Worm (Caenorhabditis elegans): ENCODE results near the gene unc-8.

Gene unc-8

ce11 chrIV:7175346-7175745 is 21.6 kb upstream of the unc-8 start, which contains the start of gene C42D4.19:
TSS of gene C42D4.19 (plus strand) at chrIV:7175646.
- no peak for TF ChIP-seq dao-5 (tag; optimal IDR thresholded peaks at IDR 0.05)
- no peak for TF ChIP-seq him-1 (tag; optimal IDR thresholded peaks at IDR 0.05)
- TF ChIP-seq W03F9.2 (tag; optimal IDR thresholded peaks at IDR 0.05): no peak

ce11 chrIV:7176887-7177286 is 20.1 kb upstream of the unc-8 start, which contains the start of gene str-44:
TSS of gene str-44 (plus strand) at chrIV:7177187.
- no peak for TF ChIP-seq him-1 (tag; optimal IDR thresholded peaks at IDR 0.05)
- no peak for TF ChIP-seq dao-5 (tag; optimal IDR thresholded peaks at IDR 0.05)
- no peak for TF ChIP-seq W03F9.2 (tag; optimal IDR thresholded peaks at IDR 0.05)

ce11 chrIV:7178942-7179341 is 18.0 kb upstream of the unc-8 start, which contains the start of gene C42D4.3:
TSS of gene C42D4.3 (plus strand) at chrIV:7179239.
- no peak for TF ChIP-seq W03F9.2 (tag; optimal IDR thresholded peaks at IDR 0.05)
- TF ChIP-seq him-1 (tag; optimal IDR thresholded peaks at IDR 0.05): no peak
- no peak for TF ChIP-seq dao-5 (tag; optimal IDR thresholded peaks at IDR 0.05)

- TF ChIP-seq W03F9.2 (tag; optimal IDR thresholded peaks at IDR 0.05) (peak; percentile 6), dao-5 (tag; optimal IDR thresholded peaks at IDR 0.05) (no peak), him-1 (tag; optimal IDR thresholded peaks at IDR 0.05) (no peak)
These were observed 16.6 kb upstream of the unc-8 start, which contains the start of gene cest-10 for ce11 chrIV:7180304-7180703. TSS of gene cest-10 (plus strand) at chrIV:7180557.

ce11 chrIV:7182818-7183217 is 14.1 kb upstream of the unc-8 start:
- TF ChIP-seq him-1 (tag; optimal IDR thresholded peaks at IDR 0.05) (no peak), W03F9.2 (tag; optimal IDR thresholded peaks at IDR 0.05) (peak; percentile 12), dao-5 (tag; optimal IDR thresholded peaks at IDR 0.05) (no peak)

- TF ChIP-seq dao-5 (tag; optimal IDR thresholded peaks at IDR 0.05) (no peak), W03F9.2 (tag; optimal IDR thresholded peaks at IDR 0.05) (no peak), him-1 (tag; optimal IDR thresholded peaks at IDR 0.05) (no peak)
These were observed 12.4 kb upstream of the unc-8 start, which contains the start of gene clec-179 for ce11 chrIV:7184597-7184996. TSS of gene clec-179 (minus strand) at chrIV:7184697.

- TF ChIP-seq him-1 (tag; optimal IDR thresholded peaks at IDR 0.05) (no peak), W03F9.2 (tag; optimal IDR thresholded peaks at IDR 0.05) (no peak), dao-5 (tag; optimal IDR thresholded peaks at IDR 0.05) (no peak)
These were observed 10.2 kb upstream of the unc-8 start, which contains the start of gene str-249 for ce11 chrIV:7186756-7187155. TSS of gene str-249 (minus strand) at chrIV:7186856.

- TF ChIP-seq W03F9.2 (tag; optimal IDR thresholded peaks at IDR 0.05) (no peak), him-1 (tag; optimal IDR thresholded peaks at IDR 0.05) (no peak), dao-5 (tag; optimal IDR thresholded peaks at IDR 0.05) (no peak)
These were observed 8.9 kb upstream of the unc-8 start, which contains the start of gene C42D4.13 for ce11 chrIV:7188030-7188429. TSS of gene C42D4.13 (minus strand) at chrIV:7188130.

ce11 chrIV:7188528-7189422 is 8.2 kb upstream of the unc-8 start, which contains the start of gene srlf-7:
TSS of gene srlf-7 (plus strand) at chrIV:7189287.
- no peak for TF ChIP-seq dao-5 (tag; optimal IDR thresholded peaks at IDR 0.05)
- TF ChIP-seq W03F9.2 (tag; optimal IDR thresholded peaks at IDR 0.05): peak; percentile 15

- TF ChIP-seq dao-5 (tag; optimal IDR thresholded peaks at IDR 0.05) (no peak), W03F9.2 (tag; optimal IDR thresholded peaks at IDR 0.05) (no peak), him-1 (tag; optimal IDR thresholded peaks at IDR 0.05) (no peak)
These were observed 6.5 kb upstream of the unc-8 start for ce11 chrIV:7190409-7190808.

- TF ChIP-seq him-1 (tag; optimal IDR thresholded peaks at IDR 0.05): no peak
- TF ChIP-seq W03F9.2 (tag; optimal IDR thresholded peaks at IDR 0.05): no peak
- TF ChIP-seq dao-5 (tag; optimal IDR thresholded peaks at IDR 0.05): no peak
These were observed 5.2 kb upstream of the unc-8 start, which contains the start of gene R13A1.5 for ce11 chrIV:7191745-7192144. TSS of gene R13A1.5 (minus strand) at chrIV:7191845.

ce11 chrIV:7195734-7196133 is 1.2 kb upstream of the unc-8 start, which contains the start of gene best-16:
TSS of gene best-16 (minus strand) at chrIV:7195834.
- TF ChIP-seq dao-5 (tag; optimal IDR thresholded peaks at IDR 0.05) (no peak), W03F9.2 (tag; optimal IDR thresholded peaks at IDR 0.05) (no peak), him-1 (tag; optimal IDR thresholded peaks at IDR 0.05) (no peak)

- no peak for TF ChIP-seq him-1 (tag; optimal IDR thresholded peaks at IDR 0.05)
- no peak for TF ChIP-seq W03F9.2 (tag; optimal IDR thresholded peaks at IDR 0.05)
- no peak for TF ChIP-seq dao-5 (tag; optimal IDR thresholded peaks at IDR 0.05)
These were observed 6.7 kb downstream of the unc-8 start, which contains the start of gene R13A1.3 for ce11 chrIV:7203696-7204095. TSS of gene R13A1.3 (plus strand) at chrIV:7203996.

- TF ChIP-seq dao-5 (tag; optimal IDR thresholded peaks at IDR 0.05) (no peak), him-1 (tag; optimal IDR thresholded peaks at IDR 0.05) (no peak), W03F9.2 (tag; optimal IDR thresholded peaks at IDR 0.05) (no peak)
These were observed 9.0 kb downstream of the unc-8 start, which contains the start of gene kcc-1 for ce11 chrIV:7205969-7206368. TSS of gene kcc-1 (plus strand) at chrIV:7206269.
